Worm (Caenorhabditis elegans) whole organism, L3 larva: ENCODE data around the gene C16D9.5.

Source experiments
- ama-1 ChIP-seq: fragments of 150-350 bp; optimal IDR thresholded peaks from 2 replicates; lab custom pipeline; 2018
- ceh-82 ChIP-seq: fragments of 150-350 bp; optimal IDR thresholded peaks from 2 replicates; lab custom pipeline; 2014; ENCODE audit warnings: missing biosample characterization, missing genetic modification characterization
- elt-1 ChIP-seq: fragments of 150-350 bp; optimal IDR thresholded peaks from 2 replicates; lab custom pipeline; 2014; ENCODE audit warnings: missing biosample characterization, missing genetic modification characterization
- lin-15B ChIP-seq: fragments of 150-350 bp; optimal IDR thresholded peaks from 2 replicates; lab custom pipeline; 2014; ENCODE audit warnings: missing biosample characterization, missing genetic modification characterization
- lin-39 ChIP-seq: fragments of 150-350 bp; optimal IDR thresholded peaks from 2 replicates; lab custom pipeline; 2018; ENCODE audit warnings: missing biosample characterization, missing genetic modification reagents, missing genetic modification characterization
- nfya-1 ChIP-seq: sonication (generic microtip); optimal IDR thresholded peaks from 2 replicates; lab custom pipeline; 2017; ENCODE audit warnings: missing genetic modification characterization, mild to moderate bottlenecking, missing compliant biosample characterization, antibody characterized with exemption, moderate library complexity; ENCODE audit not compliant: insufficient read depth
- nhr-237 ChIP-seq: fragments of 150-350 bp; optimal IDR thresholded peaks from 2 replicates; lab custom pipeline; 2014; ENCODE audit warnings: missing biosample characterization, missing genetic modification characterization
- pha-4 ChIP-seq: fragments of 150-350 bp; optimal IDR thresholded peaks from 2 replicates; lab custom pipeline; 2014; ENCODE audit warnings: missing biosample characterization, missing genetic modification reagents, missing genetic modification characterization
- pqm-1 ChIP-seq: fragments of 150-350 bp; optimal IDR thresholded peaks from 2 replicates; lab custom pipeline; 2017; ENCODE audit warnings: missing biosample characterization, missing genetic modification characterization, inconsistent platforms
- snpc-4 ChIP-seq: fragments of 150-350 bp; optimal IDR thresholded peaks from 2 replicates; lab custom pipeline; 2014; ENCODE audit warnings: missing biosample characterization, missing genetic modification characterization
- tbx-2 ChIP-seq: sonication (generic microtip); optimal IDR thresholded peaks from 2 replicates; lab custom pipeline; 2016; ENCODE audit warnings: mild to moderate bottlenecking, missing genetic modification characterization, missing compliant biosample characterization
- unc-39 ChIP-seq: sonication (generic microtip); optimal IDR thresholded peaks from 4 replicates; lab custom pipeline; 2017; ENCODE audit warnings: missing biosample characterization, missing genetic modification characterization
- unc-62 ChIP-seq: fragments of 150-350 bp; sonication (generic microtip); optimal IDR thresholded peaks from 4 replicates; lab custom pipeline; 2014; ENCODE audit warnings: missing biosample characterization, missing genetic modification reagents, missing genetic modification characterization
- zag-1 ChIP-seq: fragments of 150-350 bp; optimal IDR thresholded peaks from 2 replicates; lab custom pipeline; 2014; ENCODE audit warnings: missing biosample characterization, missing genetic modification characterization

DNA sequence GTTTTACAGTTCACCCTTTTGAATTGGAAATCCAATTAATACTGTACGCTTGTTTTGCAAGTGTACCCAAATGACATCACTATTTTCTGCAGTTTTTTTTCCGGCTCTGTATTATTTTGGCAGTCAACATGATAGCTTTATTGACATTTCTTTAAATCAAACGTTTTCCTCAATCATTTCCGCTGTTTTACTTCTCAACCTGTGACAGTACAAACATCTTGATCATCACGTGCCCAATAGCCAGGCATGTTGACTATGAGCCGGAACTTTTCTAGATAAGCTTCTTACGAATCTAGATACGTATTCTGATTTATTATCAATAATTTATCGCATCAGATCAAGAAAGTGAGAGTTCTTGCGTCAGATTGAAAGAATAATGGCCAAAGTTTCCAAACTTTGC is 24.5 kb upstream of the C16D9.5 start:
- TF ChIP-seq lin-39 (tag; lab: Kevin White, UChicago): no peak
- no peak for TF ChIP-seq nhr-237 (tag; lab: Kevin White, UChicago)
- TF ChIP-seq zag-1 (tag; lab: Kevin White, UChicago): no peak
- peak; percentile 57 for TF ChIP-seq pha-4 (tag; lab: Kevin White, UChicago)
- no peak for TF ChIP-seq tbx-2
- TF ChIP-seq unc-62 (GFP tag; lab: Kevin White, UChicago): no peak
- no peak for TF ChIP-seq snpc-4 (tag; lab: Kevin White, UChicago)
- TF ChIP-seq elt-1 (tag; lab: Kevin White, UChicago): no peak
- TF ChIP-seq ama-1 (lab: Kevin White, UChicago): no peak
- TF ChIP-seq pqm-1 (tag; lab: Kevin White, UChicago): peak; percentile 75
- no peak for TF ChIP-seq lin-15B (tag; lab: Kevin White, UChicago)
- no peak for TF ChIP-seq ceh-82 (tag; lab: Kevin White, UChicago)
- TF ChIP-seq unc-39 (tag; lab: Kevin White, UChicago): no peak
- no peak for TF ChIP-seq nfya-1 (tag; lab: Kevin White, UChicago)
